Worm (Caenorhabditis elegans) whole organism, L3 larva: Measurements from ENCODE around the gene lgc-39.

Experiments
- R02D3.7 ChIP-seq: fragments of 150-350 bp; optimal IDR thresholded peaks from 2 replicates; lab custom pipeline; 2014; ENCODE audit warnings: missing biosample characterization, missing genetic modification characterization
- ama-1 ChIP-seq: fragments of 150-350 bp; optimal IDR thresholded peaks from 2 replicates; lab custom pipeline; 2018
- ceh-16 ChIP-seq: sonication (generic microtip); optimal IDR thresholded peaks from 2 replicates; lab custom pipeline; 2017; ENCODE audit warnings: missing biosample characterization, missing genetic modification characterization
- ceh-28 ChIP-seq: fragments of 150-350 bp; optimal IDR thresholded peaks from 2 replicates; lab custom pipeline; 2014; ENCODE audit warnings: missing biosample characterization, missing genetic modification reagents, missing genetic modification characterization
- egl-5 ChIP-seq: fragments of 150-350 bp; optimal IDR thresholded peaks from 2 replicates; lab custom pipeline; 2017; ENCODE audit warnings: missing biosample characterization, missing genetic modification reagents, missing genetic modification characterization, inconsistent platforms
- elt-1 ChIP-seq: fragments of 150-350 bp; optimal IDR thresholded peaks from 2 replicates; lab custom pipeline; 2014; ENCODE audit warnings: missing biosample characterization, missing genetic modification characterization
- elt-2 ChIP-seq: sonication (generic microtip); optimal IDR thresholded peaks from 2 replicates; lab custom pipeline; 2016; ENCODE audit warnings: missing genetic modification reagents, mild to moderate bottlenecking, missing genetic modification characterization, missing compliant biosample characterization
- elt-3 ChIP-seq, 3 experiments: fragments of 150-350 bp in 1 of 3; sonication (generic microtip) in 2 of 3; optimal IDR thresholded peaks; 2 replicates in 2 of 3; 4 replicates in 1 of 3; lab custom pipeline; 2014 to 2017; ENCODE audit warnings: missing biosample characterization in 3 of 3, missing genetic modification characterization in 3 of 3
- eor-1 ChIP-seq, 2 experiments: fragments of 150-350 bp; optimal IDR thresholded peaks; 2 replicates each; lab custom pipeline; 2014 to 2018; ENCODE audit warnings: missing biosample characterization in 2 of 2, missing genetic modification characterization in 2 of 2
- fkh-10 ChIP-seq: sonication (generic microtip); optimal IDR thresholded peaks from 2 replicates; lab custom pipeline; 2017; ENCODE audit warnings: missing biosample characterization, missing genetic modification reagents, missing genetic modification characterization
- fkh-2 ChIP-seq: fragments of 150-350 bp; optimal IDR thresholded peaks from 2 replicates; lab custom pipeline; 2014; ENCODE audit warnings: missing biosample characterization, missing genetic modification reagents, missing genetic modification characterization
- fos-1 ChIP-seq: fragments of 150-350 bp; optimal IDR thresholded peaks from 2 replicates; lab custom pipeline; 2014; ENCODE audit warnings: missing biosample characterization, missing genetic modification characterization
- hmg-11 ChIP-seq: sonication (generic microtip); optimal IDR thresholded peaks from 2 replicates; lab custom pipeline; 2016; ENCODE audit warnings: missing genetic modification characterization, missing compliant biosample characterization
- jun-1 ChIP-seq: fragments of 150-350 bp; optimal IDR thresholded peaks from 2 replicates; lab custom pipeline; 2014; ENCODE audit warnings: missing biosample characterization, missing genetic modification reagents, missing genetic modification characterization
- lin-15B ChIP-seq: fragments of 150-350 bp; optimal IDR thresholded peaks from 2 replicates; lab custom pipeline; 2014; ENCODE audit warnings: missing biosample characterization, missing genetic modification characterization
- lin-39 ChIP-seq: fragments of 150-350 bp; optimal IDR thresholded peaks from 2 replicates; lab custom pipeline; 2018; ENCODE audit warnings: missing biosample characterization, missing genetic modification reagents, missing genetic modification characterization
- mml-1 ChIP-seq: fragments of 150-350 bp; sonication (generic microtip); optimal IDR thresholded peaks from 3 replicates; lab custom pipeline; 2014; ENCODE audit warnings: missing biosample characterization, missing genetic modification characterization
- nhr-12 ChIP-seq: fragments of 150-350 bp; optimal IDR thresholded peaks from 2 replicates; lab custom pipeline; 2014; ENCODE audit warnings: missing biosample characterization, missing genetic modification characterization
- nhr-23 ChIP-seq: fragments of 150-350 bp; optimal IDR thresholded peaks from 2 replicates; lab custom pipeline; 2014; ENCODE audit warnings: missing biosample characterization, missing genetic modification reagents, missing genetic modification characterization
- nhr-237 ChIP-seq: fragments of 150-350 bp; optimal IDR thresholded peaks from 2 replicates; lab custom pipeline; 2014; ENCODE audit warnings: missing biosample characterization, missing genetic modification characterization
- nhr-25 ChIP-seq: sonication (generic microtip); optimal IDR thresholded peaks from 2 replicates; lab custom pipeline; 2017; ENCODE audit warnings: missing biosample characterization, missing genetic modification characterization
- nhr-43 ChIP-seq: sonication (generic microtip); optimal IDR thresholded peaks from 2 replicates; lab custom pipeline; 2016; ENCODE audit warnings: mild to moderate bottlenecking, missing genetic modification characterization, missing compliant biosample characterization; ENCODE audit not compliant: poor library complexity, severe bottlenecking
- nhr-67 ChIP-seq: fragments of 150-350 bp; optimal IDR thresholded peaks from 2 replicates; lab custom pipeline; 2014; ENCODE audit warnings: missing biosample characterization, missing genetic modification characterization
- nhr-76 ChIP-seq: fragments of 150-350 bp; sonication (generic microtip); optimal IDR thresholded peaks from 5 replicates; lab custom pipeline; 2014; ENCODE audit warnings: missing biosample characterization, missing genetic modification characterization
- nhr-77 ChIP-seq: fragments of 150-350 bp; optimal IDR thresholded peaks from 2 replicates; lab custom pipeline; 2014; ENCODE audit warnings: missing biosample characterization, missing genetic modification characterization
- pha-4 ChIP-seq: fragments of 150-350 bp; optimal IDR thresholded peaks from 2 replicates; lab custom pipeline; 2014; ENCODE audit warnings: missing biosample characterization, missing genetic modification reagents, missing genetic modification characterization
- sea-2 ChIP-seq: fragments of 150-350 bp; sonication (generic microtip); optimal IDR thresholded peaks from 4 replicates; lab custom pipeline; 2014; ENCODE audit warnings: missing biosample characterization, missing genetic modification reagents, missing genetic modification characterization
- skn-1 ChIP-seq: fragments of 150-350 bp; optimal IDR thresholded peaks from 2 replicates; lab custom pipeline; 2014; ENCODE audit warnings: missing biosample characterization, missing genetic modification characterization
- snpc-4 ChIP-seq: fragments of 150-350 bp; optimal IDR thresholded peaks from 2 replicates; lab custom pipeline; 2014; ENCODE audit warnings: missing biosample characterization, missing genetic modification characterization
- tbx-2 ChIP-seq: sonication (generic microtip); optimal IDR thresholded peaks from 2 replicates; lab custom pipeline; 2016; ENCODE audit warnings: mild to moderate bottlenecking, missing genetic modification characterization, missing compliant biosample characterization
- unc-39 ChIP-seq: sonication (generic microtip); optimal IDR thresholded peaks from 4 replicates; lab custom pipeline; 2017; ENCODE audit warnings: missing biosample characterization, missing genetic modification characterization
- unc-62 ChIP-seq: fragments of 150-350 bp; sonication (generic microtip); optimal IDR thresholded peaks from 4 replicates; lab custom pipeline; 2014; ENCODE audit warnings: missing biosample characterization, missing genetic modification reagents, missing genetic modification characterization
- ztf-4 ChIP-seq: fragments of 150-350 bp; optimal IDR thresholded peaks from 2 replicates; lab custom pipeline; 2014; ENCODE audit warnings: missing biosample characterization, missing genetic modification characterization

The lgc-39 gene

ce11 chrV:7175201-7175600, at the start of gene lgc-39:
TSS of gene lgc-39 (plus strand) at chrV:7175501.
- TF ChIP-seq nhr-76 (no peak), sea-2 (GFP tag; lab: Kevin White, UChicago) (no peak)

- TF ChIP-seq elt-2 (tag; lab: Kevin White, UChicago) (no peak), mml-1 (tag; lab: Kevin White, UChicago) (no peak)
- TF ChIP-seq, all 47 proteins: peak for 0
These were observed 45.8 kb upstream of the lgc-39 start, which contains the start of gene T01C4.8 for ce11 chrV:7129460-7129859. TSS of gene T01C4.8 (minus strand) at chrV:7129560.

ce11 chrV:7130974-7131373, 44.3 kb upstream of the lgc-39 start, which contains the start of gene srx-36:
TSS of gene srx-36 (minus strand) at chrV:7131074.
- no peak for TF ChIP-seq nhr-25 (tag; lab: Kevin White, UChicago)
- no peak for TF ChIP-seq snpc-4 (tag; lab: Kevin White, UChicago)
- no peak for TF ChIP-seq R02D3.7 (tag; lab: Kevin White, UChicago)
- TF ChIP-seq lin-39 (tag; lab: Kevin White, UChicago), result no peak
- TF ChIP-seq unc-62 (GFP tag; lab: Kevin White, UChicago), result no peak
- TF ChIP-seq skn-1 (tag; lab: Kevin White, UChicago), result no peak
- TF ChIP-seq fkh-10 (GFP tag; lab: Kevin White, UChicago), result no peak
- no peak for TF ChIP-seq nhr-23
- TF ChIP-seq lin-15B (tag; lab: Kevin White, UChicago), result no peak
- no peak for TF ChIP-seq ztf-4 (tag; lab: Kevin White, UChicago)
- no peak for TF ChIP-seq fkh-2 (tag; lab: Kevin White, UChicago)
- TF ChIP-seq mml-1 (tag; lab: Kevin White, UChicago), result no peak
- TF ChIP-seq hmg-11, result no peak
- no peak for TF ChIP-seq nhr-67 (tag; lab: Kevin White, UChicago)
- no peak for TF ChIP-seq ama-1 (lab: Kevin White, UChicago)
- TF ChIP-seq tbx-2 (tag; lab: Kevin White, UChicago), result no peak
- TF ChIP-seq nhr-237 (tag; lab: Kevin White, UChicago), result no peak
- no peak for TF ChIP-seq ceh-28 (tag; lab: Kevin White, UChicago)
- TF ChIP-seq fos-1 (tag; lab: Kevin White, UChicago), result no peak
- TF ChIP-seq nhr-77 (tag; lab: Kevin White, UChicago), result no peak
- TF ChIP-seq, all 47 proteins: peak for 0

DNA sequence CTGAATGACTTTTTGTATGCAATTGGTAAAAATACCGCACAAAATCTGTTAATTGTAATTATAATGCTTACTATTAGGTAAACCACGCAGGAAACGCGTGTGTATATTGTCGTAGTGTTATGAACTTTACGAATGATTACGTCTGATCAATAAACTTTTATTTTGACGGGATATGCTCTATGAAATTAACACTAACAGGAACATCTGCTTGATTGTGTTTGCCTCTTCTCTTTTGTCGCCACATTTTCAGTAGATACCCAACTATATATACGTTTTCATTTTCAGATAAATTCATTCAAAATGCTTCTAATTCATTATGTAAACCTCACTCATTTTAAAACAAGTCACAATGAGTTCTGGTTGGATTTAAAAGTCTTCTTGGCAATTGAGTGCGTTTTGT, 43.1 kb upstream of the lgc-39 start, which contains the start of gene sre-10:
Gene sre-10 (plus strand): TSS at position 301 of the 400 bp plus-strand sequence.
- TF ChIP-seq nhr-43 (tag; lab: Kevin White, UChicago) (no peak), R02D3.7 (tag; lab: Kevin White, UChicago) (no peak)

DNA sequence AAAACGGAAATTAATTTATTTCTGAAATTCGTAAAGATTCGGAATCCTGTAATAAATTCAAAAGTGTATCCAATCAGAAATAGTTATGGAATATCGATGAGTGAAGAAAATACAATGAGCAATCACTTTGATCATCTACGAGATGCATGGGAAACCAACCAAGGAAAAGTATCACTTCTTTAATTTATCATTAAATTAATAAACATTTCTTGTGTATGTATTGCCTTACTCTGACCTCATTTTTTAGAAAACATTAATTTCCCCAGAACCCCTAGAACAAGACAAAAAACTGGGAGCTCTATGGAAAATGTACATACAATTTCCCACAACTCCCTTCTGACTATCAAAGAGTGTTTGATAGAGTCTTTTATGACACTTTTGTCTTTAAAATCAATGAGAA, 41.3 kb upstream of the lgc-39 start, which contains the start of gene F10D2.16:
Gene F10D2.16 (plus strand): TSS at position 301 of the 400 bp plus-strand sequence.
- TF ChIP-seq unc-62 (GFP tag; lab: Kevin White, UChicago) (no peak), elt-3 (tag; optimal IDR thresholded peaks at IDR 0.05; lab: Kevin White, UChicago) (no peak), snpc-4 (tag; lab: Kevin White, UChicago) (no peak), nhr-12 (tag; lab: Kevin White, UChicago) (no peak), ceh-28 (tag; lab: Kevin White, UChicago) (no peak)
- TF ChIP-seq, all 47 proteins: peak for 0

- TF ChIP-seq skn-1 (tag; lab: Kevin White, UChicago) (no peak), elt-1 (no peak), unc-39 (tag; lab: Kevin White, UChicago) (no peak), nhr-23 (no peak), eor-1 (tag; optimal IDR thresholded peaks at IDR 0.05; lab: Kevin White, UChicago) (no peak), ceh-16 (no peak), lin-15B (tag; lab: Kevin White, UChicago) (no peak), mml-1 (tag; lab: Kevin White, UChicago) (no peak)
These were observed 38.4 kb upstream of the lgc-39 start for ce11 chrV:7136859-7137258.

ce11 chrV:7138320-7138719, 37.0 kb upstream of the lgc-39 start, which contains the start of gene str-112:
TSS of gene str-112 (minus strand) at chrV:7138420.
- no peak for TF ChIP-seq egl-5 (tag; lab: Kevin White, UChicago)
- TF ChIP-seq fkh-10 (GFP tag; lab: Kevin White, UChicago), result no peak
- no peak for TF ChIP-seq jun-1
- no peak for TF ChIP-seq nhr-12 (tag; lab: Kevin White, UChicago)
- TF ChIP-seq eor-1 (tag; optimal IDR thresholded peaks at IDR 0.05; lab: Kevin White, UChicago), result no peak
- no peak for TF ChIP-seq mml-1 (tag; lab: Kevin White, UChicago)
- TF ChIP-seq pha-4 (tag; lab: Kevin White, UChicago), result no peak
